Worm (Caenorhabditis elegans): ENCODE results near the gene C33A12.4.

Gene C33A12.4

ce11 chrIV:9518608-9519007, 8.2 kb upstream of the C33A12.4 start, which contains the start of gene nlp-35:
Gene nlp-35, minus strand, starts transcription at chrIV:9518926.
- TF ChIP-seq ztf-26 (tag; optimal IDR thresholded peaks at IDR 0.05), result peak; percentile 40
- no peak for TF ChIP-seq Y95B8A.8 (GFP tag; IDR thresholded peaks at IDR 0.05)

- TF ChIP-seq lin-40 (tag; optimal IDR thresholded peaks at IDR 0.05) (peak; percentile 21), mxl-1 (tag; optimal IDR thresholded peaks at IDR 0.05) (no peak), K12H6.12 (tag; optimal IDR thresholded peaks at IDR 0.05) (no peak), let-607 (tag; optimal IDR thresholded peaks at IDR 0.05) (no peak), ama-1 (optimal IDR thresholded peaks at IDR 0.05) (peak; percentile 12), ama-1 (GFP tag; optimal IDR thresholded peaks at IDR 0.05) (no peak), nfya-1 (tag; optimal IDR thresholded peaks at IDR 0.05; ENCODE audit: borderline replicate concordance, insufficient read depth) (no peak), hmg-1.2 (GFP tag; IDR thresholded peaks at IDR 0.05) (no peak)
These were observed 6.5 kb upstream of the C33A12.4 start, which contains the start of gene C33A12.19 for ce11 chrIV:9516831-9517230. Gene C33A12.19, plus strand, starts transcription at chrIV:9516999.

- TF ChIP-seq ccch-3 (GFP tag; optimal IDR thresholded peaks at IDR 0.05) (no peak), attf-5 (GFP tag; optimal IDR thresholded peaks at IDR 0.05) (no peak), tlf-1 (GFP tag; optimal IDR thresholded peaks at IDR 0.05) (no peak), snpc-4 (GFP tag; optimal IDR thresholded peaks at IDR 0.05) (no peak), snpc-4 (tag; optimal IDR thresholded peaks at IDR 0.05) (no peak), fkh-3 (tag; optimal IDR thresholded peaks at IDR 0.05) (no peak), snpc-3.4 (tag; optimal IDR thresholded peaks at IDR 0.05) (no peak), T26A5.8 (tag; optimal IDR thresholded peaks at IDR 0.05) (no peak), ceh-100 (GFP tag; IDR thresholded peaks at IDR 0.05) (no peak), unc-62 (GFP tag; optimal IDR thresholded peaks at IDR 0.05) (peak; percentile 76), B0261.1 (tag; optimal IDR thresholded peaks at IDR 0.05) (no peak), xnd-1 (tag; optimal IDR thresholded peaks at IDR 0.05) (no peak), F57A8.1 (GFP tag; optimal IDR thresholded peaks at IDR 0.05) (no peak), tbp1 (GFP tag; optimal IDR thresholded peaks at IDR 0.05) (no peak), cebp-1 (GFP tag; IDR thresholded peaks at IDR 0.05) (peak; percentile 70; the same call in 1 of the 2 replicates), cebp-1 (tag; optimal IDR thresholded peaks at IDR 0.05) (peak; percentile 81), rec-8 (tag; optimal IDR thresholded peaks at IDR 0.05) (no peak)
These were observed 3.8 kb upstream of the C33A12.4 start for ce11 chrIV:9514132-9514531.

ce11 chrIV:9513360-9513777, 3.0 kb upstream of the C33A12.4 start:
- TF ChIP-seq D2030.7 (GFP tag; IDR thresholded peaks at IDR 0.05) (no peak), egl-44 (GFP tag; IDR thresholded peaks at IDR 0.05) (peak; percentile 24; the same call in 1 of the 2 replicates), hmg-1.2 (GFP tag; IDR thresholded peaks at IDR 0.05) (peak; percentile 95), snpc-4 (GFP tag; optimal IDR thresholded peaks at IDR 0.05) (peak; percentile 72), snpc-4 (tag; optimal IDR thresholded peaks at IDR 0.05) (peak; percentile 69 to 87 (median 85)), dox-1 (GFP tag; IDR thresholded peaks at IDR 0.05) (no peak), nhr-120 (GFP tag; IDR thresholded peaks at IDR 0.05) (no peak), dpl-1 (GFP tag; optimal IDR thresholded peaks at IDR 0.05) (no peak), lin-35 (GFP tag; optimal IDR thresholded peaks at IDR 0.05) (peak in 1 of 3 experiments; percentile 8), lin-54 (GFP tag; optimal IDR thresholded peaks at IDR 0.05) (peak; percentile 3), tbx-9 (tag; optimal IDR thresholded peaks at IDR 0.05; ENCODE audit: borderline replicate concordance) (no peak), nhr-80 (tag; optimal IDR thresholded peaks at IDR 0.05) (peak; percentile 69), attf-5 (GFP tag; optimal IDR thresholded peaks at IDR 0.05) (peak; percentile 60), rcor-1 (GFP tag; IDR thresholded peaks at IDR 0.05) (peak; percentile 44; the same call in 1 of the 2 replicates), B0336.3 (GFP tag; IDR thresholded peaks at IDR 0.05) (0 out of 2 replicates have a peak, but pooled peaks have one; percentile 13), madf-6 (GFP tag; IDR thresholded peaks at IDR 0.05) (peak; percentile 59; the same call in 1 of the 2 replicates), snpc-3.4 (tag; optimal IDR thresholded peaks at IDR 0.05) (peak; percentile 22), nhr-90 (tag; optimal IDR thresholded peaks at IDR 0.05) (peak; percentile 23), efl-1 (GFP tag; optimal IDR thresholded peaks at IDR 0.05) (peak; percentile 26), bed-2 (GFP tag; IDR thresholded peaks at IDR 0.05) (no peak), lsl-1 (GFP tag; optimal IDR thresholded peaks at IDR 0.05) (peak; percentile 52), cebp-1 (GFP tag; IDR thresholded peaks at IDR 0.05) (no peak), cebp-1 (tag; optimal IDR thresholded peaks at IDR 0.05) (peak; percentile 67), attf-3 (GFP tag; conservative IDR thresholded peaks at IDR 0.05) (peak; percentile 58; the same call in 1 of the 2 replicates)

All from whole organism, young adult.